Fruit fly (Drosophila melanogaster) whole organism, embryonic: ENCODE data around the gene CG46304.

Source experiments
- Abd-B ChIP-seq: fragments of 200-800 bp; sonication (Bioruptor generic); optimal IDR thresholded peaks from 2 replicates; lab custom pipeline; 2018; ENCODE audit warnings: missing biosample characterization, mild to moderate bottlenecking, missing genetic modification characterization, moderate library complexity
- CG11247 ChIP-seq: fragments of 200-800 bp; sonication (Bioruptor generic); IDR thresholded peaks from 2 replicates; pipeline ENCODE4 v1.3.6; 2022; ENCODE audit warnings: missing biosample characterization, missing genetic modification characterization
- CG11695 ChIP-seq: fragments of 200-800 bp; sonication (Bioruptor generic); IDR thresholded peaks from 3 replicates; pipeline ENCODE4 v1.3.6; 2022; ENCODE audit warnings: missing biosample characterization, missing genetic modification characterization
- CG12071 ChIP-seq: fragments of 200-800 bp; sonication (Bioruptor generic); optimal IDR thresholded peaks from 3 replicates; lab custom pipeline; 2018; ENCODE audit warnings: missing biosample characterization, mild to moderate bottlenecking, missing genetic modification characterization
- CG12104 ChIP-seq: fragments of 200-800 bp; sonication (Bioruptor generic); optimal IDR thresholded peaks from 3 replicates; lab custom pipeline; 2016; ENCODE audit warnings: missing biosample characterization, missing genetic modification characterization
- CG12236 ChIP-seq: fragments of 200-800 bp; sonication (Bioruptor generic); optimal IDR thresholded peaks from 2 replicates; lab custom pipeline; 2016; ENCODE audit warnings: missing biosample characterization, missing genetic modification characterization
- CG12769 ChIP-seq: fragments of 200-800 bp; sonication (Bioruptor generic); optimal IDR thresholded peaks from 2 replicates; lab custom pipeline; 2019; ENCODE audit warnings: missing biosample characterization, mild to moderate bottlenecking, missing genetic modification characterization, moderate library complexity
- CG15514 ChIP-seq: fragments of 200-800 bp; sonication (Bioruptor generic); optimal IDR thresholded peaks from 3 replicates; lab custom pipeline; 2017; ENCODE audit warnings: missing biosample characterization, missing genetic modification characterization, mild to moderate bottlenecking, moderate library complexity, missing genetic modification reagents
- CG18011 ChIP-seq: fragments of 200-800 bp; sonication (Bioruptor generic); optimal IDR thresholded peaks from 2 replicates; lab custom pipeline; 2017; ENCODE audit warnings: missing biosample characterization, missing genetic modification characterization, mild to moderate bottlenecking, moderate library complexity, missing genotype
- CG18764 ChIP-seq: fragments of 200-800 bp; sonication (Bioruptor generic); optimal IDR thresholded peaks from 3 replicates; lab custom pipeline; 2016; ENCODE audit warnings: missing biosample characterization, missing genetic modification characterization
- CG2889 ChIP-seq: fragments of 200-800 bp; sonication (Bioruptor generic); IDR thresholded peaks from 3 replicates; pipeline ENCODE4 v1.3.6; 2022; ENCODE audit warnings: missing biosample characterization, missing genetic modification characterization
- CG32767 ChIP-seq: fragments of 200-800 bp; sonication (Bioruptor generic); IDR thresholded peaks from 2 replicates; pipeline ENCODE4 v1.3.6; 2022; ENCODE audit warnings: missing biosample characterization, missing genetic modification characterization
- CG3995 ChIP-seq: fragments of 200-800 bp; sonication (Bioruptor generic); optimal IDR thresholded peaks from 3 replicates; lab custom pipeline; 2016; ENCODE audit warnings: missing biosample characterization, missing genetic modification characterization
- CG6854 ChIP-seq: fragments of 200-800 bp; sonication (Bioruptor generic); optimal IDR thresholded peaks from 3 replicates; lab custom pipeline; 2017; ENCODE audit warnings: missing biosample characterization, mild to moderate bottlenecking, missing genetic modification characterization
- CG9609 ChIP-seq: fragments of 200-800 bp; sonication (Bioruptor generic); optimal IDR thresholded peaks from 3 replicates; lab custom pipeline; 2016; ENCODE audit warnings: missing biosample characterization, missing genetic modification characterization
- E2f1 ChIP-seq: fragments of 200-800 bp; sonication (Bioruptor generic); IDR thresholded peaks from 2 replicates; pipeline ENCODE4 v1.3.6; 2022; ENCODE audit warnings: missing biosample characterization, missing genetic modification characterization
- E2f2 ChIP-seq: fragments of 200-800 bp; sonication (Bioruptor generic); IDR thresholded peaks from 2 replicates; pipeline ENCODE4 v1.3.6; 2022; ENCODE audit warnings: missing biosample characterization, missing genetic modification characterization
- Hmx ChIP-seq: fragments of 200-800 bp; sonication (Bioruptor generic); optimal IDR thresholded peaks from 2 replicates; lab custom pipeline; 2016; ENCODE audit warnings: missing biosample characterization, missing genetic modification characterization
- Max ChIP-seq: fragments of 200-800 bp; sonication (Bioruptor generic); optimal IDR thresholded peaks from 2 replicates; lab custom pipeline; 2016; ENCODE audit warnings: missing biosample characterization, mild to moderate bottlenecking, missing genetic modification characterization
- Meics ChIP-seq: fragments of 200-800 bp; sonication (Bioruptor generic); optimal IDR thresholded peaks from 2 replicates; lab custom pipeline; 2017; ENCODE audit warnings: missing biosample characterization, mild to moderate bottlenecking, missing genetic modification characterization
- NC2β ChIP-seq: fragments of 200-800 bp; sonication (Bioruptor generic); optimal IDR thresholded peaks from 2 replicates; lab custom pipeline; 2016; ENCODE audit warnings: missing biosample characterization, missing genetic modification characterization
- PHDP ChIP-seq: fragments of 200-800 bp; sonication (Bioruptor generic); optimal IDR thresholded peaks from 3 replicates; lab custom pipeline; 2018; ENCODE audit warnings: missing biosample characterization, mild to moderate bottlenecking, missing genetic modification characterization, moderate library complexity
- Pdp1 ChIP-seq, 2 experiments: fragments of 200-800 bp; sonication (Bioruptor generic); optimal IDR thresholded peaks; 3 replicates each; lab custom pipeline; 2016; ENCODE audit warnings: missing biosample characterization in 2 of 2, missing genetic modification characterization in 2 of 2, mild to moderate bottlenecking in 1 of 2, moderate library complexity in 1 of 2
- Side ChIP-seq: fragments of 200-800 bp; sonication (Bioruptor generic); optimal IDR thresholded peaks from 2 replicates; lab custom pipeline; 2016; ENCODE audit warnings: missing biosample characterization, missing genetic modification characterization
- Six4 ChIP-seq: fragments of 200-800 bp; sonication (Bioruptor generic); optimal IDR thresholded peaks from 2 replicates; lab custom pipeline; 2016; ENCODE audit warnings: missing biosample characterization, missing genetic modification characterization
- abd-A ChIP-seq: fragments of 200-800 bp; sonication (Bioruptor generic); optimal IDR thresholded peaks from 3 replicates; lab custom pipeline; 2019; ENCODE audit warnings: missing biosample characterization, mild to moderate bottlenecking, missing genetic modification characterization, moderate library complexity
- ac ChIP-seq: fragments of 200-800 bp; sonication (Bioruptor generic); optimal IDR thresholded peaks from 3 replicates; lab custom pipeline; 2017; ENCODE audit warnings: missing biosample characterization, mild to moderate bottlenecking, missing genetic modification characterization
- amos ChIP-seq: fragments of 200-800 bp; sonication (Bioruptor generic); IDR thresholded peaks from 2 replicates; pipeline ENCODE4 v1.3.6; 2022; ENCODE audit warnings: missing biosample characterization, missing genetic modification characterization; ENCODE audit not compliant: partially characterized antibody
- bsh ChIP-seq, 2 experiments: fragments of 200-800 bp; sonication (Bioruptor generic); optimal IDR thresholded peaks; 2 replicates each; lab custom pipeline; 2017 to 2018; ENCODE audit warnings: mild to moderate bottlenecking in 2 of 2, missing biosample characterization in 2 of 2, missing genetic modification characterization in 2 of 2, moderate library complexity in 1 of 2
- btn ChIP-seq: fragments of 200-800 bp; sonication (Bioruptor generic); optimal IDR thresholded peaks from 2 replicates; lab custom pipeline; 2016; ENCODE audit warnings: missing biosample characterization, missing genetic modification characterization
- cad ChIP-seq: fragments of >200 bp; optimal IDR thresholded peaks from 2 replicates; lab custom pipeline; 2017; ENCODE audit warnings: missing biosample characterization, missing genetic modification characterization
- crp ChIP-seq, 2 experiments: fragments of 200-800 bp; sonication (Bioruptor generic); optimal IDR thresholded peaks; 2 replicates in 1 of 2; 3 replicates in 1 of 2; lab custom pipeline; 2017; ENCODE audit warnings: missing biosample characterization in 2 of 2, missing genetic modification characterization in 2 of 2, mild to moderate bottlenecking in 1 of 2, moderate library complexity in 1 of 2
- cwo ChIP-seq: fragments of 200-800 bp; sonication (Bioruptor generic); optimal IDR thresholded peaks from 3 replicates; lab custom pipeline; 2017; ENCODE audit warnings: missing biosample characterization, missing genetic modification characterization, mild to moderate bottlenecking, moderate library complexity, missing genetic modification reagents
- ewg ChIP-seq: fragments of 200-800 bp; sonication (Bioruptor generic); optimal IDR thresholded peaks from 3 replicates; lab custom pipeline; 2017; ENCODE audit warnings: mild to moderate bottlenecking, missing biosample characterization, missing genetic modification reagents, missing genetic modification characterization
- fd96Cb ChIP-seq: fragments of 200-800 bp; sonication (Bioruptor generic); optimal IDR thresholded peaks from 2 replicates; lab custom pipeline; 2018; ENCODE audit warnings: missing biosample characterization, mild to moderate bottlenecking, missing genetic modification characterization, moderate library complexity
- lola ChIP-seq, 3 experiments: fragments of >200 bp in 2 of 3; fragments of 200-800 bp in 1 of 3; sonication (Bioruptor generic) in 1 of 3; optimal IDR thresholded peaks; 2 replicates each; lab custom pipeline; 2017 to 2019; ENCODE audit warnings: missing biosample characterization in 3 of 3, missing genetic modification characterization in 3 of 3, mild to moderate bottlenecking in 1 of 3, moderate library complexity in 1 of 3
- nau ChIP-seq: fragments of 200-800 bp; sonication (Bioruptor generic); optimal IDR thresholded peaks from 3 replicates; lab custom pipeline; 2017; ENCODE audit warnings: missing biosample characterization, mild to moderate bottlenecking, missing genetic modification characterization, missing genetic modification reagents
- nerfin-1 ChIP-seq: fragments of 200-800 bp; sonication (Bioruptor generic); optimal IDR thresholded peaks from 3 replicates; lab custom pipeline; 2019; ENCODE audit warnings: missing biosample characterization, mild to moderate bottlenecking, missing genetic modification characterization, moderate library complexity
- nerfin-2 ChIP-seq: fragments of 200-800 bp; sonication (Bioruptor generic); IDR thresholded peaks from 2 replicates; pipeline ENCODE4 v1.3.6; 2022; ENCODE audit warnings: missing biosample characterization, missing genetic modification characterization; ENCODE audit not compliant: partially characterized antibody
- pros ChIP-seq: fragments of 200-800 bp; sonication (Bioruptor generic); optimal IDR thresholded peaks from 3 replicates; lab custom pipeline; 2019; ENCODE audit warnings: missing biosample characterization, mild to moderate bottlenecking, missing genetic modification characterization, moderate library complexity
- sd ChIP-seq: fragments of 200-800 bp; sonication (Bioruptor generic); optimal IDR thresholded peaks from 3 replicates; lab custom pipeline; 2018; ENCODE audit warnings: missing biosample characterization, mild to moderate bottlenecking, missing genetic modification characterization, moderate library complexity
- seq ChIP-seq: fragments of 200-800 bp; sonication (Bioruptor generic); IDR thresholded peaks from 2 replicates; pipeline ENCODE4 v1.3.6; 2022; ENCODE audit warnings: missing biosample characterization, missing genetic modification characterization
- sim ChIP-seq: fragments of 200-800 bp; sonication (Bioruptor generic); IDR thresholded peaks from 2 replicates; pipeline ENCODE4 v1.3.6; 2022; ENCODE audit warnings: missing biosample characterization, missing genetic modification characterization
- tin ChIP-seq: fragments of 200-800 bp; sonication (Bioruptor generic); optimal IDR thresholded peaks from 3 replicates; lab custom pipeline; 2016; ENCODE audit warnings: missing biosample characterization, missing genetic modification characterization
- trem ChIP-seq: fragments of 200-800 bp; optimal IDR thresholded peaks from 3 replicates; lab custom pipeline; 2019; ENCODE audit warnings: missing biosample characterization, mild to moderate bottlenecking, missing genetic modification characterization, moderate library complexity
- zen2 ChIP-seq: fragments of 200-800 bp; sonication (Bioruptor generic); IDR thresholded peaks from 3 replicates; pipeline ENCODE4 v1.3.6; 2022; ENCODE audit warnings: missing biosample characterization, missing genetic modification characterization; ENCODE audit not compliant: partially characterized antibody
- zf30C ChIP-seq: fragments of 200-800 bp; sonication (Bioruptor generic); optimal IDR thresholded peaks from 3 replicates; lab custom pipeline; 2018; ENCODE audit warnings: missing biosample characterization, mild to moderate bottlenecking, missing genetic modification characterization
- zfh1 ChIP-seq: fragments of 200-800 bp; sonication (Bioruptor generic); IDR thresholded peaks from 3 replicates; pipeline ENCODE4 v1.3.6; 2022; ENCODE audit warnings: missing biosample characterization, missing genetic modification characterization

Gene CG46304

DNA sequence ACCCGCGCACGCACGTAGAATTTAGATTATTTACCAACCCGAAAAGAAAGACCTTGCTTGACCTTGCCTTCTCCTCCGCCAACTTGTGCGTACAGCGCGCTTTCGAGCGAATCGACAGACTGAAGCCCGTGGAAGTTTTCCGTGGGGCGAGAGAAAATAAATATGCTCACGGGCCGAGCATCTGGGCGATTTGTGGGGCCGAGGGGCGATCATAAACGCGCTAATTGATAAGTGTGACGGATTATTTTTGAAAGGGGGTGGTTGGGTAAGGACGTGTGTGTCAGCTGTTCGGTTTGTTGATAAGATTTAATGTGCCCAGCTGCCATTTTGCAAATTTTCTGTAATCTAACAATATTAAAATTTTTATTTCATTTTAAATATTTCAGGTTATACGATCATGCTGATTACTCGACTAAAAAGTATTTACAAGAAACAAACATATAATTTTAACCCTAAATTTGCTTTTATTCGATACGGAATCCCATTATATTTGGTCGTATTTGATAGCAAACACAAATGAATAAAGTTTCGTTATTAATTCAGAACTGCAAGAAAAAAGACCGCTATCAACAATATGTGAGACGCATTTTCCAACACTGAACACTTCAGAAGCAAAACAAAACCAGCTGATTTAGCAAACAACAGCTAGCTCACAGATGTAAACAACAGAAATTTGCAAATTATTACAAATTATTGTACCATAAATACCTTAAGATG lies 28.1 kb downstream of the CG46304 start, which contains the start of the genes L2HGDH and CG10431 (continued):
- no peak for TF ChIP-seq CG9609 (GFP tag; lab: Kevin White, UChicago)
- peak; percentile 88 for TF ChIP-seq pros (GFP tag; lab: Kevin White, UChicago)
- TF ChIP-seq cad (GFP tag; lab: Kevin White, UChicago) = no peak
- TF ChIP-seq lola (GFP tag; optimal IDR thresholded peaks at IDR 0.05; lab: Kevin White, UChicago) = peak in 1 of 3 experiments; percentile 69
- TF ChIP-seq CG6854 (GFP tag; lab: Kevin White, UChicago) = no peak
- TF ChIP-seq Six4 = peak; percentile 9
- TF ChIP-seq btn = peak; percentile 4
- peak; percentile 67 for TF ChIP-seq Abd-B (GFP tag; lab: Kevin White, UChicago)
- TF ChIP-seq bsh (GFP tag; optimal IDR thresholded peaks at IDR 0.05; lab: Kevin White, UChicago) = peak in 1 of 2 experiments; percentile 41
- TF ChIP-seq E2f1 (GFP tag; lab: Robert Waterston, UW) = no peak
- no peak for TF ChIP-seq zf30C (GFP tag; lab: Kevin White, UChicago)
- TF ChIP-seq Side = peak; percentile 7
- peak; percentile 72 for TF ChIP-seq CG12104 (GFP tag; lab: Kevin White, UChicago)
- TF ChIP-seq ewg (GFP tag; lab: Kevin White, UChicago) = peak; percentile 21
- TF ChIP-seq sd = peak; percentile 62
- peak; percentile 65 for TF ChIP-seq CG15514 (GFP tag; lab: Kevin White, UChicago)
- no peak for TF ChIP-seq zen2 (GFP tag; lab: Robert Waterston, UW)
- TF ChIP-seq CG11695 (GFP tag; lab: Robert Waterston, UW) = no peak
- TF ChIP-seq nau (GFP tag; lab: Kevin White, UChicago) = no peak
- peak; percentile 72 for TF ChIP-seq Max (GFP tag; lab: Kevin White, UChicago)
- peak; percentile 72 for TF ChIP-seq CG12769 (tag; lab: Kevin White, UChicago)
- no peak for TF ChIP-seq CG32767
- peak; percentile 61 for TF ChIP-seq Hmx (GFP tag; lab: Kevin White, UChicago)
- TF ChIP-seq fd96Cb (tag; lab: Kevin White, UChicago) = peak; percentile 29
- TF ChIP-seq cwo (GFP tag; lab: Kevin White, UChicago) = peak; percentile 78
- TF ChIP-seq sim (GFP tag; lab: Robert Waterston, UW) = peak; percentile 14; the same call in 1 of the 2 replicates
- no peak for TF ChIP-seq nerfin-2 (GFP tag; lab: Robert Waterston, UW)
- TF ChIP-seq ac (GFP tag; lab: Kevin White, UChicago) = no peak
- TF ChIP-seq CG12071 (GFP tag; lab: Kevin White, UChicago) = peak; percentile 57
- TF ChIP-seq Pdp1 (GFP tag; optimal IDR thresholded peaks at IDR 0.05; lab: Kevin White, UChicago) = peak; percentile 38 to 76
- peak; percentile 39; the same call in 1 of the 2 replicates for TF ChIP-seq seq (GFP tag; lab: Robert Waterston, UW)
- TF ChIP-seq nerfin-1 (tag; lab: Kevin White, UChicago) = peak; percentile 45
- no peak for TF ChIP-seq CG12236 (GFP tag; lab: Kevin White, UChicago)
- TF ChIP-seq tin = peak; percentile 69
- no peak for TF ChIP-seq NC2β (GFP tag; lab: Kevin White, UChicago)
- TF ChIP-seq CG3995 (GFP tag; lab: Kevin White, UChicago) = peak; percentile 56
- TF ChIP-seq CG18764 (GFP tag; lab: Kevin White, UChicago) = no peak
- TF ChIP-seq CG18011 (GFP tag; lab: Kevin White, UChicago) = peak; percentile 71
- TF ChIP-seq amos (GFP tag; lab: Robert Waterston, UW) = peak; percentile 37; the same call in 1 of the 2 replicates
- 0 out of 2 replicates have a peak, but pooled peaks have one; percentile 28 for TF ChIP-seq E2f2 (GFP tag; lab: Robert Waterston, UW)
- TF ChIP-seq PHDP (tag; lab: Kevin White, UChicago) = peak; percentile 62
- peak; percentile 72 for TF ChIP-seq Meics (GFP tag; lab: Kevin White, UChicago)
- peak; percentile 94 for TF ChIP-seq abd-A
- peak; percentile 80 for TF ChIP-seq trem (tag; lab: Kevin White, UChicago)
- TF ChIP-seq zfh1 (GFP tag; lab: Robert Waterston, UW) = 0 out of 3 replicates have a peak, but pooled peaks have one; percentile 32
- peak; percentile 71 to 97 for TF ChIP-seq crp (GFP tag; optimal IDR thresholded peaks at IDR 0.05; lab: Kevin White, UChicago)
- no peak for TF ChIP-seq CG2889
- TF ChIP-seq CG11247 = peak; percentile 26; the same call in 1 of the 2 replicates
